Fruit fly (Drosophila melanogaster): ENCODE data around the gene Unc-76.

The Unc-76 gene

dm6 chrX:2087501-2087900 lies 7.1 kb downstream of the Unc-76 start (continued):
- no peak for TF ChIP-seq HLH4C (GFP tag; IDR thresholded peaks at IDR 0.05; ENCODE audit: partially characterized antibody)
- TF ChIP-seq CG10366 (GFP tag; IDR thresholded peaks at IDR 0.05) = peak; percentile 78
- no peak for TF ChIP-seq zen2 (GFP tag; IDR thresholded peaks at IDR 0.05; ENCODE audit: partially characterized antibody)
- TF ChIP-seq CG16813 (GFP tag; IDR thresholded peaks at IDR 0.05; ENCODE audit: partially characterized antibody) = no peak
- TF ChIP-seq corto (GFP tag; optimal IDR thresholded peaks at IDR 0.05) = no peak
- no peak for TF ChIP-seq Deaf1 (tag; optimal IDR thresholded peaks at IDR 0.05)
- TF ChIP-seq CG2712 (tag; optimal IDR thresholded peaks at IDR 0.05) = peak; percentile 69
- TF ChIP-seq fu2 (GFP tag; optimal IDR thresholded peaks at IDR 0.05) = peak; percentile 55
- no peak for TF ChIP-seq slou (GFP tag; optimal IDR thresholded peaks at IDR 0.05)
- peak; percentile 52 for TF ChIP-seq CG16815 (GFP tag; optimal IDR thresholded peaks at IDR 0.05)
- TF ChIP-seq CG3995 (GFP tag; optimal IDR thresholded peaks at IDR 0.05) = no peak
- TF ChIP-seq al (GFP tag; IDR thresholded peaks at IDR 0.05) = 0 out of 2 replicates have a peak, but pooled peaks have one; percentile 27
- TF ChIP-seq wdn (GFP tag; IDR thresholded peaks at IDR 0.05) = peak; percentile 53
- TF ChIP-seq lmd (GFP tag; IDR thresholded peaks at IDR 0.05) = peak; percentile 67
- no peak for TF ChIP-seq CG1792 (GFP tag; optimal IDR thresholded peaks at IDR 0.05)
- TF ChIP-seq gro (GFP tag; optimal IDR thresholded peaks at IDR 0.05) = no peak
- peak; percentile 13 for TF ChIP-seq chn (GFP tag; optimal IDR thresholded peaks at IDR 0.05)
- TF ChIP-seq schlank (tag; optimal IDR thresholded peaks at IDR 0.05) = peak; percentile 26
- TF ChIP-seq CG5180 (GFP tag; optimal IDR thresholded peaks at IDR 0.05) = peak; percentile 12
- TF ChIP-seq ab (GFP tag; optimal IDR thresholded peaks at IDR 0.05) = no peak
- no peak for TF ChIP-seq gfzf (GFP tag; optimal IDR thresholded peaks at IDR 0.05)
- TF ChIP-seq CG17568 (GFP tag; optimal IDR thresholded peaks at IDR 0.05) = peak; percentile 39
- TF ChIP-seq CG7928 (GFP tag; optimal IDR thresholded peaks at IDR 0.05) = no peak
- peak; percentile 15 for TF ChIP-seq HHEX (GFP tag; optimal IDR thresholded peaks at IDR 0.05)
- peak; percentile 36 for TF ChIP-seq HLH54F (GFP tag; optimal IDR thresholded peaks at IDR 0.05)
- no peak for TF ChIP-seq gsb (GFP tag; IDR thresholded peaks at IDR 0.05)
- no peak for TF ChIP-seq CrebB (tag; optimal IDR thresholded peaks at IDR 0.05)
- peak; percentile 43; the same call in 1 of the 2 replicates for TF ChIP-seq E2f2 (GFP tag; IDR thresholded peaks at IDR 0.05)
- peak; percentile 8 for TF ChIP-seq twi (tag; optimal IDR thresholded peaks at IDR 0.05)
- 0 out of 3 replicates have a peak, but pooled peaks have one; percentile 37 for TF ChIP-seq CG3726 (GFP tag; IDR thresholded peaks at IDR 0.05)
- TF ChIP-seq CG12942 (GFP tag; optimal IDR thresholded peaks at IDR 0.05) = peak; percentile 31
- TF ChIP-seq hkb (optimal IDR thresholded peaks at IDR 0.05) = no peak
- TF ChIP-seq hkb (GFP tag; IDR thresholded peaks at IDR 0.05) = peak; percentile 75
- peak; percentile 9 for TF ChIP-seq repo (GFP tag; optimal IDR thresholded peaks at IDR 0.05)
- no peak for TF ChIP-seq fd102C (GFP tag; optimal IDR thresholded peaks at IDR 0.05)
- TF ChIP-seq Neu2 (GFP tag; optimal IDR thresholded peaks at IDR 0.05; ENCODE audit: borderline replicate concordance) = no peak
- peak; percentile 39 for TF ChIP-seq kah (GFP tag; optimal IDR thresholded peaks at IDR 0.05)
- TF ChIP-seq Hr39 (optimal IDR thresholded peaks at IDR 0.05) = no peak
- TF ChIP-seq Tbp (GFP tag; optimal IDR thresholded peaks at IDR 0.05) = no peak
- peak; percentile 70 for TF ChIP-seq oc (tag; optimal IDR thresholded peaks at IDR 0.05)
- TF ChIP-seq CG8478 (optimal IDR thresholded peaks at IDR 0.05) = no peak
- TF ChIP-seq chinmo (GFP tag; IDR thresholded peaks at IDR 0.05; ENCODE audit: partially characterized antibody) = 0 out of 4 replicates have a peak, but pooled peaks have one; percentile 19
- no peak for TF ChIP-seq CG4617 (GFP tag; optimal IDR thresholded peaks at IDR 0.05; ENCODE audit: borderline replicate concordance)
- TF ChIP-seq Meics (GFP tag; optimal IDR thresholded peaks at IDR 0.05) = peak; percentile 33
- TF ChIP-seq pan (optimal IDR thresholded peaks at IDR 0.05) = no peak
- peak in 1 of 2 experiments; percentile 71 for TF ChIP-seq pan (GFP tag; optimal IDR thresholded peaks at IDR 0.05 in 1 of 2, IDR thresholded peaks at IDR 0.05 in 1 of 2)
- no peak for TF ChIP-seq Kr (GFP tag; optimal IDR thresholded peaks at IDR 0.05)
- no peak for TF ChIP-seq zf30C (GFP tag; optimal IDR thresholded peaks at IDR 0.05)
- TF ChIP-seq Spps (tag; optimal IDR thresholded peaks at IDR 0.05) = no peak
- TF ChIP-seq bsh (GFP tag; optimal IDR thresholded peaks at IDR 0.05) = peak; percentile 40 to 74
- no peak for TF ChIP-seq CG8290 (GFP tag; optimal IDR thresholded peaks at IDR 0.05)
- peak in 1 of 2 experiments; percentile 90 for TF ChIP-seq CG8290 (tag; optimal IDR thresholded peaks at IDR 0.05)
